Worm (Caenorhabditis elegans) whole organism, L4/young adult: ENCODE data around the gene T28D9.1.

Experiments
- W03F9.2 ChIP-seq: fragments of 150-350 bp; optimal IDR thresholded peaks from 2 replicates; lab custom pipeline; 2014; ENCODE audit warnings: missing biosample characterization, missing genetic modification characterization
- dao-5 ChIP-seq: sonication (generic microtip); optimal IDR thresholded peaks from 2 replicates; lab custom pipeline; 2016; ENCODE audit warnings: missing genotype, missing genetic modification characterization, moderate library complexity, missing compliant biosample characterization
- him-1 ChIP-seq: sonication (generic microtip); optimal IDR thresholded peaks from 2 replicates; lab custom pipeline; 2016; ENCODE audit warnings: missing genotype, missing genetic modification reagents, missing genetic modification characterization, missing compliant biosample characterization

The T28D9.1 gene

ce11 chrII:6486344-6486743 is 5.9 kb upstream of the T28D9.1 start:
- TF ChIP-seq him-1 (no peak), dao-5 (tag; lab: Kevin White, UChicago) (no peak), W03F9.2 (no peak)

- peak; percentile 70 for TF ChIP-seq W03F9.2
- peak; percentile 7 for TF ChIP-seq him-1
- no peak for TF ChIP-seq dao-5 (tag; lab: Kevin White, UChicago)
Measured at ce11 chrII:6489711-6490184, 2.5 kb upstream of the T28D9.1 start, which contains the start of the genes snr-3 and rsp-5. TSS of gene snr-3 (minus strand) at chrII:6489761. TSS of gene rsp-5 (plus strand) at chrII:6490165.

ce11 chrII:6491187-6491586 is 1.0 kb upstream of the T28D9.1 start:
- no peak for TF ChIP-seq W03F9.2
- no peak for TF ChIP-seq him-1
- no peak for TF ChIP-seq dao-5 (tag; lab: Kevin White, UChicago)

ce11 chrII:6493139-6493538 is 937 bp downstream of the T28D9.1 start:
- TF ChIP-seq dao-5 (tag; lab: Kevin White, UChicago) (no peak), him-1 (no peak), W03F9.2 (no peak)

- no peak for TF ChIP-seq dao-5 (tag; lab: Kevin White, UChicago)
- TF ChIP-seq him-1: no peak
Measured at ce11 chrII:6493709-6494326, 1.6 kb downstream of the T28D9.1 start.

- TF ChIP-seq him-1 (no peak), dao-5 (tag; lab: Kevin White, UChicago) (no peak)
Measured at ce11 chrII:6496496-6496895, 4.3 kb downstream of the T28D9.1 start.

- TF ChIP-seq W03F9.2 (no peak), him-1 (no peak), dao-5 (tag; lab: Kevin White, UChicago) (no peak)
Measured at ce11 chrII:6497137-6497536, 4.9 kb downstream of the T28D9.1 start.

- TF ChIP-seq W03F9.2: no peak
- TF ChIP-seq him-1: no peak
- TF ChIP-seq dao-5 (tag; lab: Kevin White, UChicago): no peak
Measured at ce11 chrII:6498609-6499008, 6.4 kb downstream of the T28D9.1 start.

ce11 chrII:6499067-6499466 is 6.9 kb downstream of the T28D9.1 start, which contains the start of gene twk-49:
TSS of gene twk-49 (minus strand) at chrII:6499167.
- TF ChIP-seq dao-5 (tag; lab: Kevin White, UChicago): no peak
- TF ChIP-seq W03F9.2: no peak
- TF ChIP-seq him-1: no peak

- TF ChIP-seq him-1 (no peak), W03F9.2 (no peak), dao-5 (tag; lab: Kevin White, UChicago) (no peak)
Measured at ce11 chrII:6500161-6500560, 8.0 kb downstream of the T28D9.1 start, which contains the start of gene R05G9.5. TSS of gene R05G9.5 (minus strand) at chrII:6500261.

- TF ChIP-seq dao-5 (tag; lab: Kevin White, UChicago) (no peak), W03F9.2 (no peak), him-1 (no peak)
Measured at ce11 chrII:6501420-6501819, 9.2 kb downstream of the T28D9.1 start, which contains the start of gene R05G9.3. TSS of gene R05G9.3 (minus strand) at chrII:6501520.

ce11 chrII:6502826-6503225 is 10.6 kb downstream of the T28D9.1 start, which contains the start of gene R05G9.1:
TSS of gene R05G9.1 (plus strand) at chrII:6503168.
- TF ChIP-seq him-1: no peak
- no peak for TF ChIP-seq W03F9.2
- no peak for TF ChIP-seq dao-5 (tag; lab: Kevin White, UChicago)

ce11 chrII:6513357-6513756 is 21.2 kb downstream of the T28D9.1 start:
- TF ChIP-seq him-1 (no peak), W03F9.2 (no peak), dao-5 (tag; lab: Kevin White, UChicago) (no peak)

- no peak for TF ChIP-seq dao-5 (tag; lab: Kevin White, UChicago)
- TF ChIP-seq him-1: no peak
- no peak for TF ChIP-seq W03F9.2
Measured at ce11 chrII:6513911-6514310, 21.7 kb downstream of the T28D9.1 start, which contains the start of gene R05G9R.1. TSS of gene R05G9R.1 (minus strand) at chrII:6514011.

- TF ChIP-seq dao-5 (tag; lab: Kevin White, UChicago) (no peak), W03F9.2 (no peak), him-1 (no peak)
Measured at ce11 chrII:6516276-6516675, 24.1 kb downstream of the T28D9.1 start, which contains the start of gene C56E6.7. TSS of gene C56E6.7 (plus strand) at chrII:6516576.
